Fruit fly (Drosophila melanogaster): ENCODE results near the gene CG10013.

The CG10013 gene

dm6 chr3R:12350497-12350896, 27.2 kb downstream of the CG10013 start, which contains the start of gene CG10038 (continued):
- TF ChIP-seq twi (tag; optimal IDR thresholded peaks at IDR 0.05) (no peak), dati (GFP tag; IDR thresholded peaks at IDR 0.05) (no peak), CG15479 (GFP tag; optimal IDR thresholded peaks at IDR 0.05) (no peak), CG18619 (GFP tag; optimal IDR thresholded peaks at IDR 0.05) (no peak), tio (GFP tag; optimal IDR thresholded peaks at IDR 0.05) (no peak), CG18764 (GFP tag; optimal IDR thresholded peaks at IDR 0.05) (peak; percentile 13), maf-S (GFP tag; optimal IDR thresholded peaks at IDR 0.05) (peak; percentile 6), CG3163 (GFP tag; optimal IDR thresholded peaks at IDR 0.05) (no peak), Rx (GFP tag; IDR thresholded peaks at IDR 0.05) (no peak), ro (GFP tag; IDR thresholded peaks at IDR 0.05) (peak; percentile 25; the same call in 1 of the 2 replicates), tx (GFP tag; optimal IDR thresholded peaks at IDR 0.05) (no peak), exex (tag; optimal IDR thresholded peaks at IDR 0.05) (no peak), fru (optimal IDR thresholded peaks at IDR 0.05) (no peak), Med (GFP tag) (peak; percentile 88), sens-2 (GFP tag; IDR thresholded peaks at IDR 0.05) (no peak), CG34224 (GFP tag; IDR thresholded peaks at IDR 0.05; ENCODE audit: partially characterized antibody) (peak; percentile 92), CG42726 (GFP tag; IDR thresholded peaks at IDR 0.05; ENCODE audit: partially characterized antibody) (peak; percentile 97), Dll (GFP tag; IDR thresholded peaks at IDR 0.05; ENCODE audit: partially characterized antibody) (peak; percentile 93), gfzf (GFP tag; optimal IDR thresholded peaks at IDR 0.05) (peak; percentile 44), ato (GFP tag; IDR thresholded peaks at IDR 0.05; ENCODE audit: partially characterized antibody) (peak; percentile 87), Dp (GFP tag; optimal IDR thresholded peaks at IDR 0.05) (peak; percentile 59), CG9817 (tag; optimal IDR thresholded peaks at IDR 0.05) (peak; percentile 30), prd (optimal IDR thresholded peaks at IDR 0.05) (no peak), prd (GFP tag; IDR thresholded peaks at IDR 0.05) (no peak; the same call in 2 of the 3 replicates), BEAF-32 (GFP tag; optimal IDR thresholded peaks at IDR 0.05) (peak; percentile 93), CG4854 (GFP tag; optimal IDR thresholded peaks at IDR 0.05) (no peak), sens (GFP tag) (peak; percentile 77), psq (GFP tag; optimal IDR thresholded peaks at IDR 0.05) (no peak), ERR (GFP tag; optimal IDR thresholded peaks at IDR 0.05) (no peak), Abd-B (GFP tag; optimal IDR thresholded peaks at IDR 0.05) (peak; percentile 8), CG14014 (GFP tag; IDR thresholded peaks at IDR 0.05) (no peak), jumu (GFP tag; optimal IDR thresholded peaks at IDR 0.05) (no peak), Fer3 (tag; optimal IDR thresholded peaks at IDR 0.05) (peak; percentile 11), Hr3 (GFP tag; optimal IDR thresholded peaks at IDR 0.05) (peak; percentile 36), Hr51 (GFP tag; optimal IDR thresholded peaks at IDR 0.05) (peak; percentile 43 to 53), E2f1 (GFP tag; IDR thresholded peaks at IDR 0.05) (no peak), hbn (GFP tag; IDR thresholded peaks at IDR 0.05; ENCODE audit: partially characterized antibody) (peak; percentile 90), NC2β (GFP tag; optimal IDR thresholded peaks at IDR 0.05) (no peak), bbx (GFP tag; IDR thresholded peaks at IDR 0.05; ENCODE audit: partially characterized antibody) (peak; percentile 95), CG9797 (GFP tag; optimal IDR thresholded peaks at IDR 0.05) (peak; percentile 55), crp (GFP tag; optimal IDR thresholded peaks at IDR 0.05) (peak in 1 of 2 experiments; percentile 23), dimm (GFP tag; IDR thresholded peaks at IDR 0.05) (no peak), CG1603 (tag; optimal IDR thresholded peaks at IDR 0.05) (peak; percentile 69), CG14667 (GFP tag; IDR thresholded peaks at IDR 0.05) (no peak), tin (GFP tag; optimal IDR thresholded peaks at IDR 0.05) (peak; percentile 56), E2f2 (GFP tag; IDR thresholded peaks at IDR 0.05) (peak; percentile 71), CG9609 (GFP tag; optimal IDR thresholded peaks at IDR 0.05) (no peak), CG9437 (GFP tag; optimal IDR thresholded peaks at IDR 0.05) (no peak), CG8388 (GFP tag; optimal IDR thresholded peaks at IDR 0.05) (no peak), CG9932 (GFP tag; IDR thresholded peaks at IDR 0.05) (peak; percentile 82), ewg (GFP tag; optimal IDR thresholded peaks at IDR 0.05) (no peak)
